Worm (Caenorhabditis elegans) whole organism, mixed stage, embryonic: Measurements from ENCODE around the gene pup-2.

Experiments used
- elt-1 ChIP-seq: sonication (generic microtip); optimal IDR thresholded peaks from 2 replicates; lab custom pipeline; 2017; ENCODE audit warnings: missing genetic modification characterization, mild to moderate bottlenecking, missing compliant biosample characterization, antibody characterized with exemption, moderate library complexity, borderline replicate concordance; ENCODE audit not compliant: insufficient read depth
- elt-3 ChIP-seq: fragments of 150-350 bp; optimal IDR thresholded peaks from 2 replicates; lab custom pipeline; 2014; ENCODE audit warnings: missing biosample characterization, missing genetic modification characterization
- lin-13 ChIP-seq: fragments of 150-350 bp; optimal IDR thresholded peaks from 2 replicates; lab custom pipeline; 2014; ENCODE audit warnings: missing biosample characterization, missing genetic modification characterization
- lsy-2 ChIP-seq: fragments of 150-350 bp; optimal IDR thresholded peaks from 2 replicates; lab custom pipeline; 2014; ENCODE audit warnings: missing biosample characterization, missing genetic modification characterization
- snpc-4 ChIP-seq: fragments of 150-350 bp; optimal IDR thresholded peaks from 2 replicates; lab custom pipeline; 2014; ENCODE audit warnings: missing biosample characterization, missing genetic modification characterization
- unc-62 ChIP-seq: fragments of 150-350 bp; optimal IDR thresholded peaks from 2 replicates; lab custom pipeline; 2014; ENCODE audit warnings: missing biosample characterization, missing genetic modification reagents, missing genetic modification characterization
- ztf-11 ChIP-seq: fragments of 150-350 bp; optimal IDR thresholded peaks from 2 replicates; lab custom pipeline; 2014; ENCODE audit warnings: missing biosample characterization, missing genetic modification characterization

ce11 chrIII:5179166-5179565 lies 6.6 kb upstream of the pup-2 start:
- no peak for TF ChIP-seq snpc-4 (tag; lab: Kevin White, UChicago)
- TF ChIP-seq lsy-2 (tag; lab: Kevin White, UChicago), result no peak
- TF ChIP-seq elt-1 (tag; lab: Kevin White, UChicago), result no peak
- no peak for TF ChIP-seq elt-3
- no peak for TF ChIP-seq unc-62 (GFP tag; lab: Kevin White, UChicago)
- no peak for TF ChIP-seq lin-13 (tag; lab: Kevin White, UChicago)
- TF ChIP-seq ztf-11 (tag; lab: Kevin White, UChicago), result no peak
